Fruit fly (Drosophila melanogaster) whole organism, adult: ENCODE data around the gene Snoo.

Experiments used
- CG11617 ChIP-seq: fragments of 200-800 bp; sonication (Bioruptor generic); optimal IDR thresholded peaks from 2 replicates; lab custom pipeline; 2017; ENCODE audit warnings: mild to moderate bottlenecking, missing biosample characterization, missing genetic modification reagents, missing genetic modification characterization
- CG12768 ChIP-seq: fragments of 200-800 bp; sonication (Bioruptor generic); optimal IDR thresholded peaks from 2 replicates; lab custom pipeline; 2017; ENCODE audit warnings: missing biosample characterization, missing genetic modification characterization, mild to moderate bottlenecking, moderate library complexity, missing genetic modification reagents
- CG14711 ChIP-seq: fragments of 200-800 bp; sonication (Bioruptor generic); optimal IDR thresholded peaks from 2 replicates; lab custom pipeline; 2018; ENCODE audit warnings: missing biosample characterization, mild to moderate bottlenecking, missing genetic modification characterization, moderate library complexity
- CG1620 ChIP-seq: fragments of 200-800 bp; sonication (Bioruptor generic); optimal IDR thresholded peaks from 2 replicates; lab custom pipeline; 2016; ENCODE audit warnings: missing biosample characterization, missing genetic modification characterization
- CG33017 ChIP-seq: fragments of 200-800 bp; sonication (Bioruptor generic); optimal IDR thresholded peaks from 2 replicates; lab custom pipeline; 2018; ENCODE audit warnings: missing biosample characterization, mild to moderate bottlenecking, missing genetic modification characterization, moderate library complexity
- CG5204 ChIP-seq: fragments of 200-800 bp; sonication (Bioruptor generic); optimal IDR thresholded peaks from 2 replicates; lab custom pipeline; 2016; ENCODE audit warnings: missing biosample characterization, missing genetic modification characterization
- CG7045 ChIP-seq: fragments of 200-800 bp; sonication (Bioruptor generic); optimal IDR thresholded peaks from 2 replicates; lab custom pipeline; 2017; ENCODE audit warnings: missing biosample characterization, mild to moderate bottlenecking, missing genetic modification characterization
- CG7101 ChIP-seq: fragments of 200-800 bp; sonication (Bioruptor generic); optimal IDR thresholded peaks from 2 replicates; lab custom pipeline; 2018; ENCODE audit warnings: missing biosample characterization, mild to moderate bottlenecking, missing genetic modification characterization, moderate library complexity
- Clk ChIP-seq: fragments of 200-800 bp; sonication (Bioruptor generic); optimal IDR thresholded peaks from 2 replicates; lab custom pipeline; 2017; ENCODE audit warnings: missing biosample characterization, missing genetic modification characterization
- Crg-1 ChIP-seq: fragments of 200-800 bp; sonication (Bioruptor generic); optimal IDR thresholded peaks from 2 replicates; lab custom pipeline; 2016; ENCODE audit warnings: missing biosample characterization, missing genetic modification characterization
- Hr96 ChIP-seq: fragments of 200-800 bp; sonication (Bioruptor generic); optimal IDR thresholded peaks from 2 replicates; lab custom pipeline; 2016; ENCODE audit warnings: missing biosample characterization, missing genetic modification characterization
- Mnt ChIP-seq: fragments of 200-800 bp; sonication (Bioruptor generic); optimal IDR thresholded peaks from 2 replicates; lab custom pipeline; 2016; ENCODE audit warnings: missing biosample characterization, mild to moderate bottlenecking, missing genetic modification characterization
- bab1 ChIP-seq: fragments of 200-800 bp; sonication (Bioruptor generic); optimal IDR thresholded peaks from 3 replicates; lab custom pipeline; 2019; ENCODE audit warnings: missing biosample characterization, mild to moderate bottlenecking, missing genetic modification characterization, moderate library complexity
- cic ChIP-seq: fragments of 200-800 bp; sonication (Bioruptor generic); optimal IDR thresholded peaks from 2 replicates; lab custom pipeline; 2017; ENCODE audit warnings: missing biosample characterization, mild to moderate bottlenecking, missing genetic modification characterization, moderate library complexity
- cnc ChIP-seq, 2 experiments: fragments of >200 bp; optimal IDR thresholded peaks; 2 replicates each; lab custom pipeline; 2017
- kay ChIP-seq: fragments of 200-800 bp; sonication (Bioruptor generic); peaks from one replicate; lab custom pipeline; 2016; ENCODE audit warnings: missing biosample characterization, missing genetic modification characterization, borderline replicate concordance
- ovo ChIP-seq: fragments of 200-800 bp; sonication (Bioruptor generic); optimal IDR thresholded peaks from 2 replicates; lab custom pipeline; 2016; ENCODE audit warnings: missing biosample characterization, missing genetic modification characterization
- pad ChIP-seq: fragments of 200-800 bp; sonication (Bioruptor generic); optimal IDR thresholded peaks from 3 replicates; lab custom pipeline; 2017; ENCODE audit warnings: missing biosample characterization, missing genetic modification characterization, mild to moderate bottlenecking, moderate library complexity, missing genetic modification reagents
- tj ChIP-seq: fragments of 200-800 bp; sonication (Bioruptor generic); optimal IDR thresholded peaks from 3 replicates; lab custom pipeline; 2017; ENCODE audit warnings: missing biosample characterization, mild to moderate bottlenecking, missing genetic modification characterization, moderate library complexity
- toe ChIP-seq: fragments of 200-800 bp; sonication (Bioruptor generic); optimal IDR thresholded peaks from 2 replicates; lab custom pipeline; 2016; ENCODE audit warnings: missing biosample characterization, missing genetic modification characterization

Gene Snoo

DNA sequence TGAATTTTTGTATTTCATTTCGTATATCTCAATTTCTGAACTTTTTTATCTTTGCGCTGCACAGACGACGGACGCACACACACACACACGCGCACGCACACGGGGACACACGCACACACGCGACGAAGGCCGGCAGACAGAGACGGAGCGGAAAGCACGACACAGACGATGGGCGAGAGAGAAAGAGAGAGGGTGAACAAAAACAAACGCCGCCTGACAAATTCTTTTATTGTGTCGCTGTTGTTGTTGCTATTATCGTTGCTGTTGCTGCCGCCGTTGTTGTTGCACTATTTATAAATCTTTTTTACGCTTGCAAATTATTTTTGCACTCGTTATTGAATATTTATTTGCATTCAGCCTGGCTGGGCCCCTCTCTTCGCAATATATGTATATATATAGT, 7.3 kb downstream of the Snoo start:
- no peak for TF ChIP-seq bab1 (GFP tag; lab: Kevin White, UChicago)
- TF ChIP-seq kay (GFP tag; lab: Kevin White, UChicago) = no peak
- TF ChIP-seq pad (GFP tag; lab: Kevin White, UChicago) = no peak
- no peak for TF ChIP-seq Hr96 (GFP tag; lab: Kevin White, UChicago)
- TF ChIP-seq CG14711 (tag; lab: Kevin White, UChicago) = no peak
- peak; percentile 35 for TF ChIP-seq tj
- TF ChIP-seq CG33017 (tag; lab: Kevin White, UChicago) = no peak
- peak; percentile 23 for TF ChIP-seq Mnt (GFP tag; lab: Kevin White, UChicago)
- no peak for TF ChIP-seq cic
- no peak for TF ChIP-seq Clk (GFP tag; lab: Kevin White, UChicago)
- TF ChIP-seq CG5204 (GFP tag; lab: Kevin White, UChicago) = no peak
- TF ChIP-seq CG12768 (GFP tag; lab: Kevin White, UChicago) = no peak
- TF ChIP-seq CG11617 (GFP tag; lab: Kevin White, UChicago) = no peak
- TF ChIP-seq Crg-1 (GFP tag; lab: Kevin White, UChicago) = no peak

dm6 chr2L:7973470-7974207, 10.4 kb downstream of the Snoo start:
- TF ChIP-seq CG5204 (GFP tag; lab: Kevin White, UChicago) = no peak
- no peak for TF ChIP-seq CG7045 (GFP tag; lab: Kevin White, UChicago)
- no peak for TF ChIP-seq CG11617 (GFP tag; lab: Kevin White, UChicago)
- TF ChIP-seq Hr96 (GFP tag; lab: Kevin White, UChicago) = no peak
- peak; percentile 14 for TF ChIP-seq tj

DNA sequence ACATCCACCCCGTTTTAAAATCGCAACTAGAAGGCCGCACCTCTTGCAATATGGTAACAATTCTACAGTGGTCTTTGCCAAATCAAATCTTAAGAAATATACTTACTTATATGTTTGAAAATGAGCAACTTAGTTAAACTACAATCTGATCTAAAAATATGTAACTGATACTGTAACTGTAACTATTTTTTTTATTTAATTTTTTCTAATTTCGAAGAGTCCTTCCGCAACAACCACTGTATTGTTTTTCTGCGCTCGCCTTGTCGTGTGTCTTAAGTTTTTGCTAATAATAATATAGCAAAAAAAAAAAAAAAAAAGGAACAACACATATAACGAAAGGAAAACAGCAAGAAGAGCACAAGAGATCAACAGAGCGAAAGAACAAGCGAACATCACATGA, 12.6 kb downstream of the Snoo start:
- TF ChIP-seq CG1620 (no peak), Clk (GFP tag; lab: Kevin White, UChicago) (no peak), Crg-1 (GFP tag; lab: Kevin White, UChicago) (no peak), cnc (optimal IDR thresholded peaks at IDR 0.05; lab: Kevin White, UChicago) (no peak), CG5204 (GFP tag; lab: Kevin White, UChicago) (no peak), tj (no peak), CG33017 (tag; lab: Kevin White, UChicago) (no peak), CG11617 (GFP tag; lab: Kevin White, UChicago) (no peak), pad (GFP tag; lab: Kevin White, UChicago) (no peak), Hr96 (GFP tag; lab: Kevin White, UChicago) (no peak)

dm6 chr2L:7970001-7970400, 14.0 kb downstream of the Snoo start:
- no peak for TF ChIP-seq CG14711 (tag; lab: Kevin White, UChicago)

DNA sequence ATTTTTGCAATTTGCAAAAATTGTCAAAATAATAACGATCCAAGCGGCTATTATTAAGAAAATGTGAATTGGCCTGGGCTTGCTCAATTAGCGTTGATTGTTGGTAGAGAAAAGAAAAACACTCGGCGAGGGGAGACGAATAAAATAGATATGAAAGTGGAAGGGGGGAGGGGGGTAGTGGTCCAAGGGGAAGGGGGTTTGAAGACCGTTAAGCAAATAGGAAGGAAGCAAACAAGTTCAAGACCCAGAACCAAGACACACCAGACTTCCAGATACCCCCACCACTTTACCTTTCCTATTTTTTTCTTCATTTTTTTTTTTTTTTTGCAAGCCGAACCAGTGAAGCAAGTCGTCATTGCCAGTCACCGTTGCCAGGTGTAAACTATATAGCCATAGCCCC, 14.7 kb downstream of the Snoo start:
- TF ChIP-seq ovo (GFP tag; lab: Kevin White, UChicago) = peak; percentile 80
- TF ChIP-seq Mnt (GFP tag; lab: Kevin White, UChicago) = no peak
- TF ChIP-seq Clk (GFP tag; lab: Kevin White, UChicago) = no peak
- TF ChIP-seq tj = no peak

- TF ChIP-seq CG11617 (GFP tag; lab: Kevin White, UChicago) = peak; percentile 16
- TF ChIP-seq Clk (GFP tag; lab: Kevin White, UChicago) = no peak
- no peak for TF ChIP-seq pad (GFP tag; lab: Kevin White, UChicago)
- TF ChIP-seq CG14711 (tag; lab: Kevin White, UChicago) = peak; percentile 50
- TF ChIP-seq CG7101 (tag; lab: Kevin White, UChicago) = peak; percentile 46
- TF ChIP-seq CG33017 (tag; lab: Kevin White, UChicago) = peak; percentile 35
- peak; percentile 61 for TF ChIP-seq CG7045 (GFP tag; lab: Kevin White, UChicago)
- TF ChIP-seq CG5204 (GFP tag; lab: Kevin White, UChicago) = peak; percentile 24
Measured at dm6 chr2L:7968054-7968453, 15.9 kb downstream of the Snoo start.

DNA sequence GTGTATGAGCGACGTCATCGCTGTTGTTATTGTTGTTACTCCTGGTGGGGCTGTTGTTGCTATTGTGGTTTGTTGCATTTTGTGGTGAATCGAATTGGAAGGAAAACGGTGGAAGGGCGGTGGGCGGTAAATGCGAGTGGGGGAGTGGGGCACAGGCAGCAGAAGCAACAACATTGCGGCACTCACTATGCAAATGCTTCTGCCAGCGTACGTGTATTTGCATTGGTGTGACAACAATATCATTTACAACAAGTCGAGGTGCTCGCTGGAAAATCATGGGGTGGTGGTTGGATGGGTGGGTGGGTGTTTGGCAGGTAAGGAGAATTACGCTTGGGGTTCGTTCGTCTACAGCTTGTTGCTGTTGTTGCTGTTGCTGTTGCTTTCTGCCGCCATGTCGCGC, 16.4 kb downstream of the Snoo start:
- peak; percentile 78 for TF ChIP-seq CG12768 (GFP tag; lab: Kevin White, UChicago)
- TF ChIP-seq CG5204 (GFP tag; lab: Kevin White, UChicago) = no peak
- no peak for TF ChIP-seq toe (GFP tag; lab: Kevin White, UChicago)
- no peak for TF ChIP-seq cic
